Fruit fly (Drosophila melanogaster): Measurements from ENCODE around the gene homer.
A peak's percentile ranks its signal among the peaks of the same experiment; 100 is the strongest.

homer gene

dm6 chr2L:6723750-6724503, 768 bp upstream of the homer start, which contains the start of gene Liprin-alpha:
TSS of gene Liprin-alpha (plus strand) at chr2L:6723903.
- TF ChIP-seq Abd-B (GFP tag; optimal IDR thresholded peaks at IDR 0.05) (peak; percentile 25), fru (GFP tag; optimal IDR thresholded peaks at IDR 0.05) (no peak), CG9705 (GFP tag; optimal IDR thresholded peaks at IDR 0.05) (no peak), N (GFP tag; optimal IDR thresholded peaks at IDR 0.05) (peak; percentile 89)

- TF ChIP-seq Abd-B (GFP tag; optimal IDR thresholded peaks at IDR 0.05): no peak
These were observed 1.4 kb downstream of the homer start for dm6 chr2L:6721710-6722109.

dm6 chr2L:6717460-6717859, 5.7 kb downstream of the homer start, which contains the start of gene Aatf:
TSS of gene Aatf (plus strand) at chr2L:6717625.
- no peak for TF ChIP-seq Hnf4 (GFP tag; optimal IDR thresholded peaks at IDR 0.05)
- TF ChIP-seq OdsH (GFP tag; optimal IDR thresholded peaks at IDR 0.05): no peak
- no peak for TF ChIP-seq foxo (GFP tag; optimal IDR thresholded peaks at IDR 0.05)
- TF ChIP-seq usp (GFP tag; optimal IDR thresholded peaks at IDR 0.05): no peak
- no peak for TF ChIP-seq CrebA (GFP tag; optimal IDR thresholded peaks at IDR 0.05; ENCODE audit: borderline replicate concordance)
- no peak for TF ChIP-seq tai (GFP tag; optimal IDR thresholded peaks at IDR 0.05)
- TF ChIP-seq Sp1 (GFP tag; optimal IDR thresholded peaks at IDR 0.05): no peak
- no peak for TF ChIP-seq Vsx2 (GFP tag; optimal IDR thresholded peaks at IDR 0.05; ENCODE audit: partially characterized antibody)
- TF ChIP-seq Dif (GFP tag; optimal IDR thresholded peaks at IDR 0.05; ENCODE audit: partially characterized antibody): no peak
- no peak for TF ChIP-seq Hr83 (GFP tag; optimal IDR thresholded peaks at IDR 0.05; ENCODE audit: poor library complexity, severe bottlenecking)
- TF ChIP-seq fru (GFP tag; optimal IDR thresholded peaks at IDR 0.05): no peak
- no peak for TF ChIP-seq Hr78 (GFP tag; optimal IDR thresholded peaks at IDR 0.05)
- TF ChIP-seq Jra (GFP tag; optimal IDR thresholded peaks at IDR 0.05): no peak
- no peak for TF ChIP-seq Dfd (GFP tag; optimal IDR thresholded peaks at IDR 0.05)
- no peak for TF ChIP-seq psq (GFP tag; optimal IDR thresholded peaks at IDR 0.05)

- TF ChIP-seq Myc (optimal IDR thresholded peaks at IDR 0.05): peak; percentile 70
- no peak for TF ChIP-seq h (GFP tag; optimal IDR thresholded peaks at IDR 0.05)
- TF ChIP-seq N (GFP tag; optimal IDR thresholded peaks at IDR 0.05): peak; percentile 35
These were observed 6.2 kb downstream of the homer start for dm6 chr2L:6716921-6717320.

- TF ChIP-seq Myc (optimal IDR thresholded peaks at IDR 0.05): no peak
- TF ChIP-seq pan (optimal IDR thresholded peaks at IDR 0.05): no peak
- TF ChIP-seq psq (GFP tag; optimal IDR thresholded peaks at IDR 0.05): no peak
These were observed 6.9 kb downstream of the homer start, which contains the start of gene AkhR for dm6 chr2L:6716182-6716770. TSS of gene AkhR (minus strand) at chr2L:6716186.

dm6 chr2L:6708997-6709662, 14.0 kb downstream of the homer start, which contains the start of gene Tsp:
TSS of gene Tsp (minus strand) at chr2L:6709086.
- TF ChIP-seq psq (GFP tag; optimal IDR thresholded peaks at IDR 0.05): peak; percentile 8
- no peak for TF ChIP-seq rgr (GFP tag; optimal IDR thresholded peaks at IDR 0.05)
- TF ChIP-seq Hr83 (GFP tag; optimal IDR thresholded peaks at IDR 0.05; ENCODE audit: poor library complexity, severe bottlenecking): no peak
- TF ChIP-seq CG9705 (GFP tag; optimal IDR thresholded peaks at IDR 0.05): no peak

DNA sequence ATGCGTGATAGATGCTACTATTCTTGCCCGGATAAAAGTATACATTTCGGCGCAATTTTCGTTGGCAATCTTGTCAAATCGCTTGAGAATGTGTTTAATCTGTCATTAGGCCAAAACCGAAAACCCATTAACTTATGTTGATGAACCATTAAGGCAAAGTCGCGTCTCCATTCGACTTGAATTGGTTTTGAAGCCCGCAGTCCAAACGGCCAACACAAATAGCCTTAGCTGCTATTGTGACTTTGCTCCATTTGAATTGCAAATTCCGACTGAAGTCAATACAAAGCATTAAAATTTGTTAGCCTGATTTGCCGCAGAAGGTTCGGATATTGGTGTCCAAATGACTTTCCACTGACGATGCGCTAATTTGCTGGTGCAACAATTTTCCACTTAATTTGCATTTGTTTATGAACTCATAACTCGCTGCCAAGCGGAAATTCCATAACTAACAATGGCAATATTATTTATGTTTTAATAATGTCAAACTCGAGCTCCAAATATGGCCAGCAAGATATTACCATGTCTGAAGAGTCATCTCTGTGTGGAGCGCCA, 16.7 kb downstream of the homer start:
- TF ChIP-seq fru (GFP tag; optimal IDR thresholded peaks at IDR 0.05) (no peak), ey (GFP tag; optimal IDR thresholded peaks at IDR 0.05) (no peak), Myc (optimal IDR thresholded peaks at IDR 0.05) (no peak), dl (GFP tag; optimal IDR thresholded peaks at IDR 0.05; ENCODE audit: insufficient read depth in 1 of 2, partially characterized antibody in 2 of 2) (no peak), br (GFP tag; optimal IDR thresholded peaks at IDR 0.05) (no peak), foxo (GFP tag; optimal IDR thresholded peaks at IDR 0.05) (no peak), CG9705 (GFP tag; optimal IDR thresholded peaks at IDR 0.05) (no peak), tai (GFP tag; optimal IDR thresholded peaks at IDR 0.05) (no peak), Dfd (GFP tag; optimal IDR thresholded peaks at IDR 0.05) (no peak), Hr78 (GFP tag; optimal IDR thresholded peaks at IDR 0.05) (no peak), lola (GFP tag; optimal IDR thresholded peaks at IDR 0.05) (no peak), sv (GFP tag; optimal IDR thresholded peaks at IDR 0.05) (no peak), Mio (GFP tag; optimal IDR thresholded peaks at IDR 0.05) (no peak), psq (GFP tag; optimal IDR thresholded peaks at IDR 0.05) (no peak), Dif (GFP tag; optimal IDR thresholded peaks at IDR 0.05; ENCODE audit: partially characterized antibody) (no peak), Sp1 (GFP tag; optimal IDR thresholded peaks at IDR 0.05) (no peak), CrebA (GFP tag; optimal IDR thresholded peaks at IDR 0.05; ENCODE audit: borderline replicate concordance) (no peak), Jra (GFP tag; optimal IDR thresholded peaks at IDR 0.05) (no peak), N (GFP tag; optimal IDR thresholded peaks at IDR 0.05) (no peak), pan (optimal IDR thresholded peaks at IDR 0.05) (no peak)

All from whole organism, wandering third instar larva.